Worm (Caenorhabditis elegans): ENCODE measurements around the gene F14F8.9.

DNA sequence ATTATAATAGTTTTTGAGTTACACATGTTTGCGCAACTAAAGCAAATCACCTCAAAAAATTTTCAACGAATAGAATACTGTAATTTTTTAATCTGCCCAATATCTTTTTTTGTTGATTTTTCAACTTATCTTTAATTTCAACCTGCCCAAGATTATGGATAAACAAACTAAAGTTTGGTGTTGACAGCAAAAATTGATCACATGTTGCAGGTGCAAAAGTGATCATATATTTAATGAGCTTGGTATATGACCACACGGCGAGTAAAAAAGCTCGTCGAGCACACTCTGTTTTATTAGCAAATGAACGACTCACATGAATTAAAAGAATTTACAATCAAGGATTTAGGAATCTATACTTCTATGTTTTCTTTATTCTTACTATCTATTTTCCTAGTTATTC lies 7.2 kb upstream of the F14F8.9 start, which contains the start of gene srz-1:
- TF ChIP-seq hmbx-1 (tag; optimal IDR thresholded peaks at IDR 0.05) (no peak), ama-1 (optimal IDR thresholded peaks at IDR 0.05) (no peak), ceh-36 (tag; optimal IDR thresholded peaks at IDR 0.05) (no peak), F13C5.2 (tag; optimal IDR thresholded peaks at IDR 0.05) (no peak), tbx-11 (GFP tag; IDR thresholded peaks at IDR 0.05) (no peak), hnd-1 (tag; optimal IDR thresholded peaks at IDR 0.05) (no peak), flt-1 (GFP tag; IDR thresholded peaks at IDR 0.05) (no peak), aly-1 (tag; optimal IDR thresholded peaks at IDR 0.05) (no peak), scrt-1 (GFP tag; IDR thresholded peaks at IDR 0.05) (no peak), B0310.2 (tag; optimal IDR thresholded peaks at IDR 0.05) (no peak), hmg-4 (GFP tag; optimal IDR thresholded peaks at IDR 0.05) (no peak), tbx-37 (GFP tag; conservative IDR thresholded peaks at IDR 0.05) (no peak), tra-4 (tag; optimal IDR thresholded peaks at IDR 0.05) (no peak), ceh-13 (GFP tag; optimal IDR thresholded peaks at IDR 0.05) (no peak)

Measured in whole organism, early embryonic.